Worm (Caenorhabditis elegans): Measurements from ENCODE around the gene T05D4.5.

T05D4.5 gene

DNA sequence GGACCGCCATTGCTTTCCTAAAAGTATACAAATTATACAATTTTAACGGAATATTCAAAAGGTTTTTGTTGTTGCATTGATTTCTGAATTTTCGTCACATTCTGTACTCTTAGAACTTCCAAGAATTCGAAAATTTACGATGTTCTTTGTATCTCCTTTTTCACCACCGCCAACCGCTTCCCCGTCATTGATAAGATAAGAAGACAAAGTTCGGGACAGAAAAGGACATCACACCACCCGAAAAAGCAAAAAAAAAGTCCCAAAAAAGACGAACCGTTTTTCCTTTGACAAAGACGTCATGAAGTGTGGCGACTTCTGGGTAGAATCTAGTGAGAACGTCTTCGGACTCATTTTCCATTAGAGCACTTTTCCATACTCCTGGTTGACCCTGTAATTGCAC lies 38.2 kb upstream of the T05D4.5 start:
- TF ChIP-seq crh-2 (tag; optimal IDR thresholded peaks at IDR 0.05) (peak; percentile 41), fos-1 (tag; optimal IDR thresholded peaks at IDR 0.05) (peak; percentile 61), gmeb-1 (tag; optimal IDR thresholded peaks at IDR 0.05) (peak; percentile 7), unc-39 (tag; optimal IDR thresholded peaks at IDR 0.05) (no peak)

DNA sequence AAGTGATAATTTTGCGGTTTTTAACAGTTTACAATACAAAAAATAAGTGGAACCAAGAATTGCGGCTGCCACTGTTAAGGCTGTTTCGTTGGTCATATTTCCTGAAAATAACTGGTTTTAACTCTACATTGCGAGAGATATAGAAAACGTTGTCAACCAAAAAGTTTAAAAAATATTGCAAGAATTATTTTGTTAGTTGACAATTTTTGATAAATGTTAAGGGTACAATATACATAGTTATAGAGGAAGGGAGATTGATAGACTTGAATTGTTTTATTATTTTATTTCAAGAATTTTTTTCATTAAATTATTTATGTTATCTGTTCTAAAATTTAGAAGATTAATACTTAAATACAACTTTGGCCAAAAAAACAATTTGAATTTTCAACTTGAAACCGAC lies 37.2 kb upstream of the T05D4.5 start, which contains the start of gene acs-5:
acs-5 (minus strand) TSS at position 101 of the 400 bp plus-strand sequence.
- TF ChIP-seq crh-2 (tag; optimal IDR thresholded peaks at IDR 0.05): no peak
- no peak for TF ChIP-seq fos-1 (tag; optimal IDR thresholded peaks at IDR 0.05)

DNA sequence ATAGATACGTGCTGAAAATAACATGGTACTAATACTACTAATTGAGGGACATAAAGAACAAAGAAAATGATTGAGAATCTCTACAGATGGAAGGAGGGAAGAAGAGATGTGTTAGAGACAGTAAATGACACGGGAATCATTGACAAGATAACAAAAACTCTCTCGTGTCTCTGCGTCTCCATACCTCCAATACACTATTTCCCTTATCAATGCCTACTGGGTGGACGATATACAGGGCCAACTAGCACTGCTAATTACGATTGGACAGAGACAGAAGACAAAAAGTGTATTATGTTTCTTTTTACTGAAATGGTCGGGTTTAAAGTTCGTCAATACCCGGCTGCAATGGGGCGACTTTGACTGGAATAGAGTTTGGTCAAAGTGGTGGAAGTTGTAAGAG lies 36.0 kb upstream of the T05D4.5 start:
- TF ChIP-seq R02D3.7 (tag; optimal IDR thresholded peaks at IDR 0.05) (no peak), nhr-237 (tag; optimal IDR thresholded peaks at IDR 0.05) (no peak), crh-2 (tag; optimal IDR thresholded peaks at IDR 0.05) (peak; percentile 75), nhr-11 (tag; optimal IDR thresholded peaks at IDR 0.05) (no peak), blmp-1 (tag; optimal IDR thresholded peaks at IDR 0.05; ENCODE audit: insufficient read depth) (peak; percentile 21), aly-2 (tag; optimal IDR thresholded peaks at IDR 0.05) (no peak), sma-3 (GFP tag; optimal IDR thresholded peaks at IDR 0.05) (no peak), fos-1 (tag; optimal IDR thresholded peaks at IDR 0.05) (peak; percentile 79), mbf-1 (tag; optimal IDR thresholded peaks at IDR 0.05) (no peak), snpc-4 (tag; optimal IDR thresholded peaks at IDR 0.05) (no peak), nhr-25 (tag; optimal IDR thresholded peaks at IDR 0.05) (peak; percentile 53), nhr-77 (tag; optimal IDR thresholded peaks at IDR 0.05) (no peak), dmd-4 (tag; optimal IDR thresholded peaks at IDR 0.05) (no peak), ama-1 (optimal IDR thresholded peaks at IDR 0.05) (no peak), nhr-12 (tag; optimal IDR thresholded peaks at IDR 0.05) (no peak), lin-13 (GFP tag; optimal IDR thresholded peaks at IDR 0.05) (no peak), unc-62 (GFP tag; optimal IDR thresholded peaks at IDR 0.05) (no peak), C34F6.9 (tag; optimal IDR thresholded peaks at IDR 0.05) (no peak), nhr-10 (tag; optimal IDR thresholded peaks at IDR 0.05) (no peak), F13H6.1 (tag; optimal IDR thresholded peaks at IDR 0.05) (peak; percentile 4), sma-9 (GFP tag; optimal IDR thresholded peaks at IDR 0.05) (peak; percentile 48), sma-9 (tag; optimal IDR thresholded peaks at IDR 0.05) (no peak), lin-39 (tag; optimal IDR thresholded peaks at IDR 0.05) (no peak), skn-1 (tag; optimal IDR thresholded peaks at IDR 0.05) (no peak), nhr-6 (tag; optimal IDR thresholded peaks at IDR 0.05) (no peak), ztf-11 (tag; optimal IDR thresholded peaks at IDR 0.05) (no peak), unc-55 (GFP tag; optimal IDR thresholded peaks at IDR 0.05) (no peak), ztf-4 (tag; optimal IDR thresholded peaks at IDR 0.05) (no peak), sem-4 (tag; optimal IDR thresholded peaks at IDR 0.05) (no peak), ZK546.5 (tag; optimal IDR thresholded peaks at IDR 0.05) (no peak), elt-3 (tag; optimal IDR thresholded peaks at IDR 0.05) (no peak), nhr-129 (tag; optimal IDR thresholded peaks at IDR 0.05) (peak; percentile 36), zag-1 (tag; optimal IDR thresholded peaks at IDR 0.05) (no peak), mab-5 (tag; optimal IDR thresholded peaks at IDR 0.05) (no peak), gmeb-1 (tag; optimal IDR thresholded peaks at IDR 0.05) (peak; percentile 47), unc-39 (tag; optimal IDR thresholded peaks at IDR 0.05) (no peak)

DNA sequence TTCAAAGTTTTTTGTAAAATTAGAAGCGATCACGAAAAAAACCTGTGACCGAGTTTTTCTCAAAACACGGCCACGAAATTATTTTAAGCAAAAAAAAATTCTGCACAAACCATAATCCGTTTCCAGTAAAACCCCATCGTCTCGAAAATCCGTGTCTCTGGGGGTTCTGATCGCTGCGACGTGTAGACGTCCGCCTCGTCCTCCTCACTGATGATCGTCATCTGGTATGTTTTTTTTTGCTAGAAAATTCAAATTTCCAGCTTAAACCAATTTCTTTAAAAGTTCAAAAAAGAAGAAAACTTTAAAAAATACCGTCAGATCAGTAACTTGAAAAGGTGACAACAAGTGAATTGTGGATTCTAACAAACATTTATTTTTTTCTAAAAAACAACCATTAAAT lies 34.1 kb upstream of the T05D4.5 start, which contains the start of gene Y76A2B.4:
Y76A2B.4 (minus strand) TSS at position 241 of the 400 bp plus-strand sequence.
- TF ChIP-seq lsy-2 (tag; optimal IDR thresholded peaks at IDR 0.05) (peak in 1 of 2 experiments; percentile 36), unc-55 (GFP tag; optimal IDR thresholded peaks at IDR 0.05) (no peak), ama-1 (optimal IDR thresholded peaks at IDR 0.05) (peak; percentile 9)

DNA sequence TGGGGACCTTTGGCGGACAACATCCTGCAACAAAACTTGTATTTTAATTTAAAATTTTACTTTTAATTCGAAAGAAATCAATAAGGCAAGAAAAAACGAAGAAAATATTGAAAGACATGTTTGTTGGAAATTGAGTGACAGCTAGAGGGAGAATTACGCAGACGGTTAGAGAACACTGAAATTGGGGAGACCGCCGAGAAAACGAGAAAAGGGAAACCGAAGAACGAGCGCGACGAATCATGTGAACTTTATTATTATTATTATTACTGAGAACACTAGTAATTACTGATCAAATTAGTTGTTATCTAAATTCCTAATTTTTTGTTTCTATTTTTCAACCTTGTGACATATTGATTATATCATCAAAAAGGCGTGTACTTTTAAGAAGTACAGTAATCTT lies 31.7 kb upstream of the T05D4.5 start, which contains the start of gene mmad-1:
mmad-1 (minus strand) TSS at position 24 of the 400 bp plus-strand sequence.
- peak; percentile 26 for TF ChIP-seq ama-1 (optimal IDR thresholded peaks at IDR 0.05)
- TF ChIP-seq ztf-11 (tag; optimal IDR thresholded peaks at IDR 0.05): no peak
- peak; percentile 69 for TF ChIP-seq C34F6.9 (tag; optimal IDR thresholded peaks at IDR 0.05)
- peak; percentile 37 for TF ChIP-seq sma-9 (GFP tag; optimal IDR thresholded peaks at IDR 0.05)
- no peak for TF ChIP-seq sma-9 (tag; optimal IDR thresholded peaks at IDR 0.05)
- TF ChIP-seq sma-3 (GFP tag; optimal IDR thresholded peaks at IDR 0.05): peak; percentile 59
- TF ChIP-seq F13H6.1 (tag; optimal IDR thresholded peaks at IDR 0.05): peak; percentile 33
- peak; percentile 43 for TF ChIP-seq nhr-25 (tag; optimal IDR thresholded peaks at IDR 0.05)
- TF ChIP-seq ceh-16 (tag; optimal IDR thresholded peaks at IDR 0.05): no peak
- peak; percentile 76 for TF ChIP-seq blmp-1 (tag; optimal IDR thresholded peaks at IDR 0.05; ENCODE audit: insufficient read depth)
- peak; percentile 72 for TF ChIP-seq crh-2 (tag; optimal IDR thresholded peaks at IDR 0.05)
- peak; percentile 16 for TF ChIP-seq sem-4 (tag; optimal IDR thresholded peaks at IDR 0.05)
- TF ChIP-seq dmd-4 (tag; optimal IDR thresholded peaks at IDR 0.05): no peak
- TF ChIP-seq nhr-10 (tag; optimal IDR thresholded peaks at IDR 0.05): no peak
- no peak for TF ChIP-seq mab-5 (tag; optimal IDR thresholded peaks at IDR 0.05)
- peak in 1 of 2 experiments; percentile 67 for TF ChIP-seq lsy-2 (tag; optimal IDR thresholded peaks at IDR 0.05)
- no peak for TF ChIP-seq lin-13 (GFP tag; optimal IDR thresholded peaks at IDR 0.05)
- TF ChIP-seq fos-1 (tag; optimal IDR thresholded peaks at IDR 0.05): peak; percentile 55
- TF ChIP-seq alr-1 (tag; optimal IDR thresholded peaks at IDR 0.05): no peak
- peak; percentile 61 for TF ChIP-seq unc-55 (GFP tag; optimal IDR thresholded peaks at IDR 0.05)
- TF ChIP-seq ZK546.5 (tag; optimal IDR thresholded peaks at IDR 0.05): no peak
- TF ChIP-seq elt-3 (tag; optimal IDR thresholded peaks at IDR 0.05): no peak
- TF ChIP-seq zag-1 (tag; optimal IDR thresholded peaks at IDR 0.05): no peak
- peak; percentile 59 for TF ChIP-seq nhr-129 (tag; optimal IDR thresholded peaks at IDR 0.05)
- TF ChIP-seq gmeb-1 (tag; optimal IDR thresholded peaks at IDR 0.05): peak; percentile 22
- TF ChIP-seq ztf-4 (tag; optimal IDR thresholded peaks at IDR 0.05): peak; percentile 32
- no peak for TF ChIP-seq skn-1 (tag; optimal IDR thresholded peaks at IDR 0.05)
